Fruit fly (Drosophila melanogaster): Measurements from ENCODE around the gene Tet.

Gene Tet

DNA sequence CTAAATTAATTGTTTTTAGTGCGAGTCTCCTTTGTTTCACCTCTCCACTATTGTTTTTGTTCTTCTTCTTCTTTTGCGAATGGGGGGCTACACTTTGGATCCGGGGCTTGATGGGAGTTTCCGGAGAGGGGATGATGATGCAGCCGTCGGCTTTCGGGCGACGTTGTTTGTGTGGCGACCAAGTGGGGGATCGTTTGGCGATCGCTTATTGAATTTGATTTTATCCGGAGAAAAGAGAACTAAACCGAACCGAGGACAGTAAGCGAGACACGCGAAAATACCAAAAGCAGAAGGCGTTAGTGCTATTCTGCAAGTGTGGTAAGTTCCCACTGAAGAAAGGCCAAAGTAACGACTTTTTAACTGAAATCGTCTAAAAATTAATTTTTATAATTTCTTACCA is 106.9 kb downstream of the Tet start, which contains the start of gene AhcyL1:
AhcyL1 (minus strand) TSS at position 281 of the 400 bp plus-strand sequence.
- TF ChIP-seq CrebA (GFP tag; optimal IDR thresholded peaks at IDR 0.05; ENCODE audit: borderline replicate concordance) (no peak), Rel (GFP tag; optimal IDR thresholded peaks at IDR 0.05) (no peak), Rel (tag; optimal IDR thresholded peaks at IDR 0.05) (peak; percentile 55)

DNA sequence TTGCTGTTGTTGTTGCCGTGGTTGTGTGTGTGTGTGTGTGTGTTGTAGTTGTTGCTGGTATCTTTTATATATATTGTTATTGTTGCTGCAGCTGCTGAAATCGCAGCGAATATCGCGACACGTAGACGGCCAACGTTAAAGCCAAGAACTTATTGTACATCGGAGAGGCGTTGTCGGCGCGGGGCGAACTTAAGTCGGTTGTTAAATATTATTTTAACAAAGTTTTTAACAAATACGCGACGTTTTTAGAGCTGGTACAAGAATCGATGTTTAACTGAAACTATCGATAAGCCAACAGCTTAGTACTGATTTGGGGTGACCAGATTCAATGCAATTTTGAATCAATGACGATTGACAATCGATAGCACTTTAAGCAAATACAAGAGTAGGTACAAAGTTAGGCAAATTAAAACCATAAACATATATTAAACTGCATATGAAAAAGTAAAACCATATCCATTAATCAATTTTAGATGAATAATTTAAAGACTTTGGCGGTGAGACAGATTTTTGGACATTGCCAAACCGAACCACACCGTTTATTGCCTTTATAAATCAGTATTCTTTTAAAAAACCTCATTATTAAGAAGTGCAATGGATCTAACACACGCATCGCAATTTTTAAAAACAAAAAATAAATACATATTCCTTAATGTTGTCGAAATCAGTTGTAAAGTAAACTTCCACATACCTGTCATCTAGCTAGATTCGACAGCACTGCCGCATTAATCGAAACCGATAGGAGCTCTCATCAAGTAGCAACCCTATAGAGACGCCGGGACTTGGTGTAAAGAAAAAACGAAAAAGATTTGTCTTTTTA is 112.5 kb downstream of the Tet start, which contains the start of the genes Mrtf and Non2:
Mrtf (minus strand) TSS at position 268 of the 820 bp plus-strand sequence.
Non2 (plus strand) TSS at position 731 of the 820 bp plus-strand sequence.
- TF ChIP-seq Dif (GFP tag; optimal IDR thresholded peaks at IDR 0.05; ENCODE audit: partially characterized antibody) (no peak), dsf (GFP tag; optimal IDR thresholded peaks at IDR 0.05; ENCODE audit: borderline replicate concordance) (peak; percentile 36), lola (GFP tag; optimal IDR thresholded peaks at IDR 0.05) (no peak), CrebA (GFP tag; optimal IDR thresholded peaks at IDR 0.05; ENCODE audit: borderline replicate concordance) (no peak), Hnf4 (GFP tag; optimal IDR thresholded peaks at IDR 0.05) (peak; percentile 67), Sp1 (GFP tag; optimal IDR thresholded peaks at IDR 0.05) (peak; percentile 62), Mio (GFP tag; optimal IDR thresholded peaks at IDR 0.05) (peak; percentile 12), CG9705 (GFP tag; optimal IDR thresholded peaks at IDR 0.05) (peak; percentile 58), Vsx2 (GFP tag; optimal IDR thresholded peaks at IDR 0.05; ENCODE audit: partially characterized antibody) (no peak), Abd-B (GFP tag; optimal IDR thresholded peaks at IDR 0.05) (no peak), jim (GFP tag; optimal IDR thresholded peaks at IDR 0.05) (peak; percentile 37), psq (GFP tag; optimal IDR thresholded peaks at IDR 0.05) (peak; percentile 29), OdsH (GFP tag; optimal IDR thresholded peaks at IDR 0.05) (peak; percentile 47), GATAd (GFP tag; optimal IDR thresholded peaks at IDR 0.05) (peak; percentile 18), HLH106 (tag; optimal IDR thresholded peaks at IDR 0.05) (peak; percentile 64), rgr (GFP tag; optimal IDR thresholded peaks at IDR 0.05) (peak; percentile 62), fru (GFP tag; optimal IDR thresholded peaks at IDR 0.05) (peak; percentile 49), tai (GFP tag; optimal IDR thresholded peaks at IDR 0.05) (no peak), h (GFP tag; optimal IDR thresholded peaks at IDR 0.05) (peak; percentile 53), CG32264 (GFP tag; optimal IDR thresholded peaks at IDR 0.05) (no peak), N (GFP tag; optimal IDR thresholded peaks at IDR 0.05) (no peak), Rel (GFP tag; optimal IDR thresholded peaks at IDR 0.05) (no peak), Rel (tag; optimal IDR thresholded peaks at IDR 0.05) (peak; percentile 2), pan (optimal IDR thresholded peaks at IDR 0.05) (no peak), Hr78 (GFP tag; optimal IDR thresholded peaks at IDR 0.05) (no peak), Hr83 (GFP tag; optimal IDR thresholded peaks at IDR 0.05; ENCODE audit: poor library complexity, severe bottlenecking) (peak; percentile 53), usp (GFP tag; optimal IDR thresholded peaks at IDR 0.05) (no peak), sv (GFP tag; optimal IDR thresholded peaks at IDR 0.05) (peak; percentile 61), foxo (GFP tag; optimal IDR thresholded peaks at IDR 0.05) (peak in 1 of 2 experiments; percentile 70), woc (GFP tag; optimal IDR thresholded peaks at IDR 0.05) (peak; percentile 79), Myc (optimal IDR thresholded peaks at IDR 0.05) (peak; percentile 93), brk (GFP tag; optimal IDR thresholded peaks at IDR 0.05) (no peak), ey (GFP tag; optimal IDR thresholded peaks at IDR 0.05) (peak; percentile 65), Jra (GFP tag; optimal IDR thresholded peaks at IDR 0.05) (peak; percentile 67), dmrt93B (GFP tag; optimal IDR thresholded peaks at IDR 0.05) (peak; percentile 26), br (GFP tag; optimal IDR thresholded peaks at IDR 0.05) (peak; percentile 27), Dfd (GFP tag; optimal IDR thresholded peaks at IDR 0.05) (no peak), dl (GFP tag; optimal IDR thresholded peaks at IDR 0.05; ENCODE audit: insufficient read depth in 1 of 2, partially characterized antibody in 2 of 2) (no peak), sage (GFP tag; optimal IDR thresholded peaks at IDR 0.05) (no peak)

Data from whole organism, wandering third instar larva.